Fruit fly (Drosophila melanogaster) whole organism, embryonic: ENCODE measurements around the gene CG17786.
A peak's percentile ranks its signal among the peaks of the same experiment; 100 is the strongest.

Experiments used
- ATbp ChIP-seq: fragments of 200-800 bp; sonication (Bioruptor generic); optimal IDR thresholded peaks from 2 replicates; lab custom pipeline; 2017; ENCODE audit warnings: missing biosample characterization, mild to moderate bottlenecking, missing genetic modification characterization, missing genetic modification reagents
- Aef1 ChIP-seq: fragments of 200-800 bp; sonication (Bioruptor generic); IDR thresholded peaks from 3 replicates; pipeline ENCODE4 v1.3.6; 2022; ENCODE audit warnings: missing biosample characterization, missing genetic modification characterization
- Blimp-1 ChIP-seq: fragments of 200-800 bp; sonication (Bioruptor generic); optimal IDR thresholded peaks from 3 replicates; lab custom pipeline; 2018; ENCODE audit warnings: missing biosample characterization, missing genetic modification characterization, mild to moderate bottlenecking, moderate library complexity, missing genetic modification reagents
- BtbVII ChIP-seq: fragments of 200-800 bp; sonication (Bioruptor generic); optimal IDR thresholded peaks from 3 replicates; lab custom pipeline; 2017; ENCODE audit warnings: missing biosample characterization, mild to moderate bottlenecking, missing genetic modification characterization
- CG12299 ChIP-seq: fragments of 200-800 bp; sonication (Bioruptor generic); optimal IDR thresholded peaks from 2 replicates; lab custom pipeline; 2018; ENCODE audit warnings: missing biosample characterization, mild to moderate bottlenecking, missing genetic modification characterization
- CG14710 ChIP-seq: fragments of 200-800 bp; sonication (Bioruptor generic); optimal IDR thresholded peaks from 3 replicates; lab custom pipeline; 2019; ENCODE audit warnings: missing biosample characterization, mild to moderate bottlenecking, missing genetic modification characterization, moderate library complexity
- CG17359 ChIP-seq: fragments of 200-800 bp; sonication (Bioruptor generic); optimal IDR thresholded peaks from 3 replicates; lab custom pipeline; 2018; ENCODE audit warnings: missing biosample characterization, mild to moderate bottlenecking, missing genetic modification characterization, moderate library complexity
- CG2875 ChIP-seq: fragments of 200-800 bp; sonication (Bioruptor generic); optimal IDR thresholded peaks from 2 replicates; lab custom pipeline; 2017; ENCODE audit warnings: missing biosample characterization, mild to moderate bottlenecking, missing genetic modification characterization, missing genetic modification reagents
- CG2889 ChIP-seq: fragments of 200-800 bp; sonication (Bioruptor generic); IDR thresholded peaks from 3 replicates; pipeline ENCODE4 v1.3.6; 2022; ENCODE audit warnings: missing biosample characterization, missing genetic modification characterization
- CG32767 ChIP-seq: fragments of 200-800 bp; sonication (Bioruptor generic); IDR thresholded peaks from 2 replicates; pipeline ENCODE4 v1.3.6; 2022; ENCODE audit warnings: missing biosample characterization, missing genetic modification characterization
- CG33213 ChIP-seq: fragments of 200-800 bp; sonication (Bioruptor generic); optimal IDR thresholded peaks from 3 replicates; lab custom pipeline; 2016; ENCODE audit warnings: missing biosample characterization, missing genetic modification characterization
- CG3838 ChIP-seq: fragments of 200-800 bp; sonication (Bioruptor generic); optimal IDR thresholded peaks from 3 replicates; lab custom pipeline; 2016; ENCODE audit warnings: missing biosample characterization, missing genetic modification characterization
- CG6272 ChIP-seq: fragments of 200-800 bp; sonication (Bioruptor generic); IDR thresholded peaks from 2 replicates; pipeline ENCODE4 v1.3.6; 2022; ENCODE audit warnings: missing biosample characterization, missing genetic modification characterization
- CG7556 ChIP-seq: fragments of 200-800 bp; sonication (Bioruptor generic); optimal IDR thresholded peaks from 2 replicates; lab custom pipeline; 2017; ENCODE audit warnings: missing biosample characterization, mild to moderate bottlenecking, missing genetic modification characterization
- CG8924 ChIP-seq: fragments of 200-800 bp; optimal IDR thresholded peaks from 3 replicates; lab custom pipeline; 2019; ENCODE audit warnings: missing biosample characterization, mild to moderate bottlenecking, missing genetic modification characterization, moderate library complexity
- CG8944 ChIP-seq: fragments of 200-800 bp; sonication (Bioruptor generic); optimal IDR thresholded peaks from 3 replicates; lab custom pipeline; 2016; ENCODE audit warnings: missing biosample characterization, missing genetic modification characterization
- Deaf1 ChIP-seq: fragments of 200-800 bp; optimal IDR thresholded peaks from 3 replicates; lab custom pipeline; 2019; ENCODE audit warnings: missing biosample characterization, mild to moderate bottlenecking, missing genetic modification characterization, moderate library complexity
- Doc3 ChIP-seq: fragments of 200-800 bp; sonication (Bioruptor generic); IDR thresholded peaks from 3 replicates; pipeline ENCODE4 v1.3.6; 2022; ENCODE audit warnings: missing biosample characterization, missing genetic modification characterization; ENCODE audit not compliant: partially characterized antibody
- Fer1 ChIP-seq: fragments of 200-800 bp; sonication (Bioruptor generic); optimal IDR thresholded peaks from 2 replicates; lab custom pipeline; 2017; ENCODE audit warnings: missing biosample characterization, mild to moderate bottlenecking, missing genetic modification characterization
- Fer3 ChIP-seq: fragments of 200-800 bp; sonication (Bioruptor generic); optimal IDR thresholded peaks from 2 replicates; lab custom pipeline; 2018; ENCODE audit warnings: missing biosample characterization, mild to moderate bottlenecking, missing genetic modification characterization, moderate library complexity
- HLH4C ChIP-seq: fragments of 200-800 bp; sonication (Bioruptor generic); IDR thresholded peaks from 3 replicates; pipeline ENCODE4 v1.3.6; 2022; ENCODE audit warnings: missing biosample characterization, missing genetic modification characterization; ENCODE audit not compliant: partially characterized antibody
- Kr ChIP-seq: fragments of 200-800 bp; sonication (Bioruptor generic); optimal IDR thresholded peaks from 2 replicates; lab custom pipeline; 2017; ENCODE audit warnings: missing biosample characterization, mild to moderate bottlenecking, missing genetic modification characterization
- Sox100B ChIP-seq: fragments of 200-800 bp; sonication (Bioruptor generic); optimal IDR thresholded peaks from 3 replicates; lab custom pipeline; 2018; ENCODE audit warnings: missing biosample characterization, mild to moderate bottlenecking, missing genetic modification characterization
- Sry-δ ChIP-seq: fragments of 200-800 bp; sonication (Bioruptor generic); optimal IDR thresholded peaks from 2 replicates; lab custom pipeline; 2016; ENCODE audit warnings: missing biosample characterization, missing genetic modification characterization
- Tbp ChIP-seq: fragments of >200 bp; optimal IDR thresholded peaks from 2 replicates; lab custom pipeline; 2018; ENCODE audit warnings: missing biosample characterization, missing genetic modification characterization
- Xrp1 ChIP-seq: fragments of 200-800 bp; sonication (Bioruptor generic); IDR thresholded peaks from 2 replicates; pipeline ENCODE4 v1.3.6; 2022; ENCODE audit warnings: missing biosample characterization, missing genetic modification characterization
- YL-1 ChIP-seq: fragments of 200-800 bp; sonication (Bioruptor generic); optimal IDR thresholded peaks from 3 replicates; lab custom pipeline; 2017; ENCODE audit warnings: missing biosample characterization, mild to moderate bottlenecking, missing genetic modification characterization
- al ChIP-seq: fragments of 200-800 bp; sonication (Bioruptor generic); IDR thresholded peaks from 2 replicates; pipeline ENCODE4 v1.3.6; 2022; ENCODE audit warnings: missing biosample characterization, missing genetic modification characterization
- ato ChIP-seq: fragments of 200-800 bp; sonication (Bioruptor generic); IDR thresholded peaks from 2 replicates; pipeline ENCODE4 v1.3.6; 2022; ENCODE audit warnings: missing biosample characterization, missing genetic modification characterization; ENCODE audit not compliant: partially characterized antibody
- bcd ChIP-seq: fragments of 200-800 bp; sonication (Bioruptor generic); optimal IDR thresholded peaks from 2 replicates; lab custom pipeline; 2017; ENCODE audit warnings: missing biosample characterization, mild to moderate bottlenecking, missing genetic modification characterization
- bsh ChIP-seq, 2 experiments: fragments of 200-800 bp; sonication (Bioruptor generic); optimal IDR thresholded peaks; 2 replicates each; lab custom pipeline; 2017 to 2018; ENCODE audit warnings: mild to moderate bottlenecking in 2 of 2, missing biosample characterization in 2 of 2, missing genetic modification characterization in 2 of 2, moderate library complexity in 1 of 2
- btn ChIP-seq: fragments of 200-800 bp; sonication (Bioruptor generic); optimal IDR thresholded peaks from 2 replicates; lab custom pipeline; 2016; ENCODE audit warnings: missing biosample characterization, missing genetic modification characterization
- chif ChIP-seq, 2 experiments: fragments of 200-800 bp; sonication (Bioruptor generic); optimal IDR thresholded peaks; 3 replicates each; lab custom pipeline; 2016; ENCODE audit warnings: missing biosample characterization in 2 of 2, missing genetic modification characterization in 2 of 2
- corto ChIP-seq: fragments of 200-800 bp; sonication (Bioruptor generic); optimal IDR thresholded peaks from 2 replicates; lab custom pipeline; 2016; ENCODE audit warnings: missing biosample characterization, mild to moderate bottlenecking, missing genetic modification characterization, moderate library complexity
- croc ChIP-seq: fragments of 200-800 bp; sonication (Bioruptor generic); conservative IDR thresholded peaks from 3 replicates; pipeline ENCODE4 v1.3.6; 2022; ENCODE audit warnings: missing biosample characterization, missing genetic modification characterization
- disco-r ChIP-seq: fragments of 200-800 bp; sonication (Bioruptor generic); optimal IDR thresholded peaks from 2 replicates; lab custom pipeline; 2016; ENCODE audit warnings: missing biosample characterization, missing genetic modification characterization
- dm ChIP-seq: fragments of 200-800 bp; sonication (Bioruptor generic); optimal IDR thresholded peaks from 3 replicates; lab custom pipeline; 2016; ENCODE audit warnings: missing biosample characterization, missing genetic modification characterization
- gce ChIP-seq: fragments of 200-800 bp; sonication (Bioruptor generic); IDR thresholded peaks from 3 replicates; pipeline ENCODE4 v1.3.6; 2022; ENCODE audit warnings: missing biosample characterization, missing genetic modification characterization
- gcm2 ChIP-seq: fragments of 200-800 bp; sonication (Bioruptor generic); optimal IDR thresholded peaks from 2 replicates; lab custom pipeline; 2016; ENCODE audit warnings: missing biosample characterization, missing genetic modification characterization
- gfzf ChIP-seq: fragments of 200-800 bp; sonication (Bioruptor generic); optimal IDR thresholded peaks from 2 replicates; lab custom pipeline; 2016; ENCODE audit warnings: missing biosample characterization, mild to moderate bottlenecking, missing genetic modification characterization, moderate library complexity
- jing ChIP-seq: fragments of 200-800 bp; sonication (Bioruptor generic); optimal IDR thresholded peaks from 2 replicates; lab custom pipeline; 2018; ENCODE audit warnings: missing biosample characterization, mild to moderate bottlenecking, missing genetic modification characterization
- lilli ChIP-seq: fragments of 200-800 bp; sonication (Bioruptor generic); optimal IDR thresholded peaks from 3 replicates; lab custom pipeline; 2016; ENCODE audit warnings: missing biosample characterization, missing genetic modification characterization
- nau ChIP-seq: fragments of 200-800 bp; sonication (Bioruptor generic); optimal IDR thresholded peaks from 3 replicates; lab custom pipeline; 2017; ENCODE audit warnings: missing biosample characterization, mild to moderate bottlenecking, missing genetic modification characterization, missing genetic modification reagents
- ro ChIP-seq: fragments of 200-800 bp; sonication (Bioruptor generic); IDR thresholded peaks from 2 replicates; pipeline ENCODE4 v1.3.6; 2022; ENCODE audit warnings: missing biosample characterization, missing genetic modification characterization
- sima ChIP-seq: fragments of 200-800 bp; sonication (Bioruptor generic); optimal IDR thresholded peaks from 2 replicates; lab custom pipeline; 2016; ENCODE audit warnings: missing biosample characterization, missing genetic modification characterization
- trh ChIP-seq: fragments of 200-800 bp; sonication (Bioruptor generic); optimal IDR thresholded peaks from 2 replicates; lab custom pipeline; 2016; ENCODE audit warnings: missing biosample characterization, missing genetic modification characterization
- ttk ChIP-seq: fragments of 200-800 bp; sonication (Bioruptor generic); IDR thresholded peaks from 2 replicates; pipeline ENCODE4 v2.1.2; 2022; ENCODE audit warnings: missing biosample characterization, missing genetic modification characterization
- tx ChIP-seq: fragments of 200-800 bp; sonication (Bioruptor generic); optimal IDR thresholded peaks from 2 replicates; lab custom pipeline; 2016; ENCODE audit warnings: missing biosample characterization, missing genetic modification characterization
- z ChIP-seq: fragments of 200-800 bp; sonication (Bioruptor generic); IDR thresholded peaks from 3 replicates; pipeline ENCODE4 v1.3.6; 2022; ENCODE audit warnings: missing biosample characterization, missing genetic modification characterization
- zen ChIP-seq: fragments of 200-800 bp; sonication (Bioruptor generic); optimal IDR thresholded peaks from 3 replicates; lab custom pipeline; 2018; ENCODE audit warnings: missing biosample characterization, mild to moderate bottlenecking, missing genetic modification characterization, moderate library complexity

The CG17786 gene

dm6 chr3R:24193373-24193879 is 25.1 kb downstream of the CG17786 start, which contains the start of the genes SMC6 and CG6204 (continued):
- peak; percentile 94 for TF ChIP-seq CG6272 (GFP tag; lab: Robert Waterston, UW)
- peak; percentile 89 for TF ChIP-seq ttk (GFP tag; lab: Robert Waterston, UW)
- peak; percentile 85 for TF ChIP-seq croc (GFP tag; lab: Robert Waterston, UW)
- peak; percentile 72 to 94 for TF ChIP-seq bsh (GFP tag; optimal IDR thresholded peaks at IDR 0.05; lab: Kevin White, UChicago)
- TF ChIP-seq ATbp (GFP tag; lab: Kevin White, UChicago), result peak; percentile 90
- TF ChIP-seq Deaf1, result no peak
- peak; percentile 71 for TF ChIP-seq CG3838 (GFP tag; lab: Kevin White, UChicago)
- TF ChIP-seq Kr (GFP tag; lab: Kevin White, UChicago), result no peak
- peak; percentile 95 for TF ChIP-seq Aef1 (GFP tag; lab: Robert Waterston, UW)
- TF ChIP-seq gfzf, result peak; percentile 77
- TF ChIP-seq Xrp1, result peak; percentile 95
- TF ChIP-seq CG32767 (GFP tag; lab: Robert Waterston, UW), result peak; percentile 89
- TF ChIP-seq ato (GFP tag; lab: Robert Waterston, UW), result no peak
- TF ChIP-seq sima (GFP tag; lab: Kevin White, UChicago), result peak; percentile 74
- peak; percentile 95 for TF ChIP-seq CG8924 (tag; lab: Kevin White, UChicago)
- peak; percentile 97 for TF ChIP-seq Fer3 (tag; lab: Kevin White, UChicago)
- TF ChIP-seq CG14710, result peak; percentile 94
- peak; percentile 92 for TF ChIP-seq CG12299 (tag; lab: Kevin White, UChicago)
- peak; percentile 53 for TF ChIP-seq disco-r
- TF ChIP-seq btn, result peak; percentile 34
- no peak for TF ChIP-seq nau (GFP tag; lab: Kevin White, UChicago)
- TF ChIP-seq Blimp-1, result peak; percentile 90
- TF ChIP-seq Fer1 (GFP tag; lab: Kevin White, UChicago), result peak; percentile 93
- TF ChIP-seq ro (GFP tag; lab: Robert Waterston, UW), result peak; percentile 78
- no peak for TF ChIP-seq Tbp (GFP tag; lab: Kevin White, UChicago)
- TF ChIP-seq zen, result peak; percentile 95
- peak; percentile 95 for TF ChIP-seq al
- TF ChIP-seq YL-1 (GFP tag; lab: Kevin White, UChicago), result peak; percentile 70
- peak; percentile 95 for TF ChIP-seq lilli
- TF ChIP-seq trh (GFP tag; lab: Kevin White, UChicago), result peak; percentile 78
- peak; percentile 91 for TF ChIP-seq CG2889 (GFP tag; lab: Robert Waterston, UW)
- peak; percentile 57 for TF ChIP-seq gcm2
- TF ChIP-seq Doc3 (GFP tag; lab: Robert Waterston, UW), result no peak
- TF ChIP-seq gce (GFP tag; lab: Robert Waterston, UW), result peak; percentile 92
- peak; percentile 94 for TF ChIP-seq bcd (GFP tag; lab: Kevin White, UChicago)
- TF ChIP-seq CG7556 (GFP tag; lab: Kevin White, UChicago), result peak; percentile 93
- peak; percentile 79 for TF ChIP-seq jing (GFP tag; lab: Kevin White, UChicago)
- TF ChIP-seq corto (GFP tag; lab: Kevin White, UChicago), result peak; percentile 56
- peak; percentile 70 for TF ChIP-seq CG8944 (GFP tag; lab: Kevin White, UChicago)
- no peak for TF ChIP-seq HLH4C (GFP tag; lab: Robert Waterston, UW)
- no peak for TF ChIP-seq z
- peak; percentile 61 for TF ChIP-seq dm (GFP tag; lab: Kevin White, UChicago)
- TF ChIP-seq CG2875, result peak; percentile 80
- peak; percentile 79 for TF ChIP-seq tx
- peak; percentile 84 for TF ChIP-seq Sry-δ (GFP tag; lab: Kevin White, UChicago)
- TF ChIP-seq chif (GFP tag; optimal IDR thresholded peaks at IDR 0.05; lab: Kevin White, UChicago), result peak; percentile 83 to 91
- peak; percentile 84 for TF ChIP-seq BtbVII (GFP tag; lab: Kevin White, UChicago)
- peak; percentile 50 for TF ChIP-seq CG33213 (GFP tag; lab: Kevin White, UChicago)
- TF ChIP-seq CG17359, result peak; percentile 95
- peak; percentile 89 for TF ChIP-seq Sox100B (GFP tag; lab: Kevin White, UChicago)
